Fruit fly (Drosophila melanogaster): ENCODE data around the gene Spn.

Spn gene

dm6 chr3L:2486493-2486892 is 67.6 kb downstream of the Spn start (continued):
- TF ChIP-seq CG2678 (tag; optimal IDR thresholded peaks at IDR 0.05) (no peak), Taf1 (GFP tag; IDR thresholded peaks at IDR 0.05) (no peak), CG1647 (GFP tag; optimal IDR thresholded peaks at IDR 0.05) (no peak), Bdp1 (GFP tag; optimal IDR thresholded peaks at IDR 0.05) (no peak), Jarid2 (GFP tag; optimal IDR thresholded peaks at IDR 0.05) (no peak), CG17912 (GFP tag; optimal IDR thresholded peaks at IDR 0.05) (no peak), Bgb (GFP tag; IDR thresholded peaks at IDR 0.05; ENCODE audit: partially characterized antibody) (no peak), Hr51 (GFP tag; optimal IDR thresholded peaks at IDR 0.05) (peak in 1 of 2 experiments; percentile 16), luna (GFP tag; optimal IDR thresholded peaks at IDR 0.05) (no peak), Ada2b (GFP tag; IDR thresholded peaks at IDR 0.05) (peak; percentile 32; the same call in 1 of the 2 replicates), CG5953 (GFP tag; IDR thresholded peaks at IDR 0.05) (no peak), fd102C (GFP tag; optimal IDR thresholded peaks at IDR 0.05) (no peak), Blimp-1 (GFP tag; optimal IDR thresholded peaks at IDR 0.05) (peak; percentile 38), CG16779 (GFP tag; IDR thresholded peaks at IDR 0.05) (no peak), Ssrp (tag; optimal IDR thresholded peaks at IDR 0.05) (no peak), Chrac-16 (GFP tag; optimal IDR thresholded peaks at IDR 0.05) (no peak), kah (GFP tag; optimal IDR thresholded peaks at IDR 0.05) (no peak), zfh2 (GFP tag; optimal IDR thresholded peaks at IDR 0.05) (no peak), fd96Cb (tag; optimal IDR thresholded peaks at IDR 0.05) (peak; percentile 39), amos (GFP tag; IDR thresholded peaks at IDR 0.05; ENCODE audit: partially characterized antibody) (no peak), oc (tag; optimal IDR thresholded peaks at IDR 0.05) (no peak), seq (GFP tag; IDR thresholded peaks at IDR 0.05) (no peak), CG7928 (GFP tag; optimal IDR thresholded peaks at IDR 0.05) (no peak), CG8924 (tag; optimal IDR thresholded peaks at IDR 0.05) (no peak), sens-2 (GFP tag; IDR thresholded peaks at IDR 0.05) (no peak), CG1233 (GFP tag; optimal IDR thresholded peaks at IDR 0.05) (no peak), p53 (GFP tag; optimal IDR thresholded peaks at IDR 0.05) (no peak), CG43689 (GFP tag; IDR thresholded peaks at IDR 0.05) (no peak), CG6854 (GFP tag; optimal IDR thresholded peaks at IDR 0.05) (no peak), kay (GFP tag; optimal IDR thresholded peaks at IDR 0.05) (no peak), CG2875 (GFP tag; optimal IDR thresholded peaks at IDR 0.05) (peak; percentile 5), row (GFP tag; IDR thresholded peaks at IDR 0.05) (peak; percentile 43; the same call in 1 of the 3 replicates), tup (GFP tag; optimal IDR thresholded peaks at IDR 0.05) (no peak), CG9932 (GFP tag; IDR thresholded peaks at IDR 0.05) (no peak), bsh (GFP tag; optimal IDR thresholded peaks at IDR 0.05) (peak in 1 of 2 experiments; percentile 13), ap (GFP tag; IDR thresholded peaks at IDR 0.05) (no peak), aop (GFP tag; IDR thresholded peaks at IDR 0.05) (no peak), CG4617 (GFP tag; optimal IDR thresholded peaks at IDR 0.05; ENCODE audit: borderline replicate concordance) (no peak), D (optimal IDR thresholded peaks at IDR 0.05) (no peak), D (GFP tag; optimal IDR thresholded peaks at IDR 0.05) (peak; percentile 12), CG11723 (GFP tag; optimal IDR thresholded peaks at IDR 0.05) (no peak), CG10462 (GFP tag; optimal IDR thresholded peaks at IDR 0.05) (no peak), stwl (tag; optimal IDR thresholded peaks at IDR 0.05) (no peak), Pdp1 (GFP tag; optimal IDR thresholded peaks at IDR 0.05) (no peak), Med (GFP tag) (peak; percentile 57), Elba2 (GFP tag; optimal IDR thresholded peaks at IDR 0.05) (no peak), CG6765 (GFP tag; optimal IDR thresholded peaks at IDR 0.05) (no peak), CG18011 (GFP tag; optimal IDR thresholded peaks at IDR 0.05) (no peak), pb (GFP tag; optimal IDR thresholded peaks at IDR 0.05) (no peak), NfI (GFP tag; optimal IDR thresholded peaks at IDR 0.05) (no peak), stc (GFP tag; IDR thresholded peaks at IDR 0.05) (no peak)
